Fruit fly (Drosophila melanogaster): ENCODE measurements around the gene CG11663.

DNA sequence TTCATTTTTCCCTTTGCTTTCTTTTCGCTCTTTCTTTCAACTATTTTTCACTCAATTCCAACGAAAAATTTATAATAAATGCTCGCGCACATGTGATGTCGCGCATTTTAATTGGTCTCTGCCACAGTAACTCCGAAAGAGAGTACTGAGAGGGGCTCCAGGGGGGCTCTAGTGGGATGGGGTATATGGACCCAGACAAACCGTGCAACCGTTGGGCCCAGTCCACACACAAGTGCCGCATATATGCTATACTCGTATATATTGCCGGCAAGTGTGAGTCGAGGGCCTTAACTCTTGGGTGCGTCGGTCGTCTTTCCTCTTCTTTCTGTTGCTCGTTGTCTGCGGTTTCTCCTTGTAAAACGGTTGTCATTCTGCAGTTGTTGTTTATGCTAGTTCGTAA lies 4.1 kb downstream of the CG11663 start:
- no peak for TF ChIP-seq Stat92E (GFP tag; optimal IDR thresholded peaks at IDR 0.05)
- TF ChIP-seq CG42726 (GFP tag; IDR thresholded peaks at IDR 0.05; ENCODE audit: partially characterized antibody): no peak
- no peak for TF ChIP-seq esg (GFP tag; conservative IDR thresholded peaks at IDR 0.05)
- no peak for TF ChIP-seq btn (GFP tag; optimal IDR thresholded peaks at IDR 0.05)
- TF ChIP-seq otp (GFP tag; IDR thresholded peaks at IDR 0.05): no peak
- TF ChIP-seq Sin3A (optimal IDR thresholded peaks at IDR 0.05): no peak
- no peak for TF ChIP-seq dpn (GFP tag; optimal IDR thresholded peaks at IDR 0.05)
- no peak for TF ChIP-seq Antp (GFP tag; optimal IDR thresholded peaks at IDR 0.05)
- TF ChIP-seq Drgx (GFP tag; IDR thresholded peaks at IDR 0.05): no peak
- TF ChIP-seq CG6854 (GFP tag; optimal IDR thresholded peaks at IDR 0.05): no peak
- no peak for TF ChIP-seq disco-r (GFP tag; optimal IDR thresholded peaks at IDR 0.05)
